Worm (Caenorhabditis elegans): ENCODE data around the gene Y43E12A.3.

Gene Y43E12A.3

DNA sequence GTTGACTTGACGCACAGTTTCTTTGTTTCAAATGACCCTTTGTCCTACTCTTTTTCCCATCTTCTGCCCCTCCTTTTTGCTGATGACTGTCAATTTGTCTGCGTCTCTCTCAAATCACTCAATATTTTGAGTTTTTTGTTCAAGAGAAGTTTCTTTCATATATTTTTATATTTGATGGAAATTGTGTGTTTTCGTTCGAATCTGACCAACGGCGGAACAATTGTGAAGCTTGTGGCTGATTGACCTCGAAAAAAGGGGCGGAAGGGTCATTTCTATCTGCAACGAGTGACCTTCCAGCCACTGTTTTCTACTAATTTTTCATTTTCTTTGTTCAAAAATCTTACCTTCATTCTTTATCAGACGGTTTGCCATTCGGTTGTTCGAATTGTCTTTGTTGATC lies 9.1 kb upstream of the Y43E12A.3 start:
- TF ChIP-seq nhr-25 (tag; optimal IDR thresholded peaks at IDR 0.05) (peak; percentile 85), nhr-10 (tag; optimal IDR thresholded peaks at IDR 0.05) (no peak)

DNA sequence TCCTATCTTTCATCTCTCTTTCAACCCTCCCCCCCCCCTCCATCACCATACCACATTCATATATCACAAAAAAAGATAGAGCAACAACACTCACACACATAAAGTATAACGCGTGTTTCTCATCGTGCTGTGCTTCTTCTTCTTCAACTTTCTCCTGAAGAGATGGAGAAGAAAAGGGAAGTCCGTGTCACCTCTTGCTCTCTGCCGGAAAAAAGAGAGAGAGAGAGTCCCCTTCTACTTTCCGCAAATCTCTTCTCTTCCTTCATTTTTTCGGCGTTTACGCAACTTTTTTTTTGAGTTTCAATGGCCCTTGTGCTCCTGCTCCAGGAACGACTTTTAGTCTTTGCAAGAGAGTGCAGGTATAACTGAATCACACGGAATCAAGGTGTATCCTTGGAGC lies 8.0 kb upstream of the Y43E12A.3 start:
- peak; percentile 75 for TF ChIP-seq F13H6.1 (tag; optimal IDR thresholded peaks at IDR 0.05)
- TF ChIP-seq lsy-2 (tag; optimal IDR thresholded peaks at IDR 0.05), result peak in 1 of 2 experiments; percentile 59
- peak; percentile 49 for TF ChIP-seq C34F6.9 (tag; optimal IDR thresholded peaks at IDR 0.05)
- TF ChIP-seq mdl-1 (tag; optimal IDR thresholded peaks at IDR 0.05), result no peak
- TF ChIP-seq crh-2 (tag; optimal IDR thresholded peaks at IDR 0.05), result no peak
- TF ChIP-seq unc-55 (GFP tag; optimal IDR thresholded peaks at IDR 0.05), result peak; percentile 13
- TF ChIP-seq sma-9 (GFP tag; optimal IDR thresholded peaks at IDR 0.05), result peak; percentile 16
- TF ChIP-seq sma-9 (tag; optimal IDR thresholded peaks at IDR 0.05), result no peak
- TF ChIP-seq nhr-129 (tag; optimal IDR thresholded peaks at IDR 0.05), result peak; percentile 66

DNA sequence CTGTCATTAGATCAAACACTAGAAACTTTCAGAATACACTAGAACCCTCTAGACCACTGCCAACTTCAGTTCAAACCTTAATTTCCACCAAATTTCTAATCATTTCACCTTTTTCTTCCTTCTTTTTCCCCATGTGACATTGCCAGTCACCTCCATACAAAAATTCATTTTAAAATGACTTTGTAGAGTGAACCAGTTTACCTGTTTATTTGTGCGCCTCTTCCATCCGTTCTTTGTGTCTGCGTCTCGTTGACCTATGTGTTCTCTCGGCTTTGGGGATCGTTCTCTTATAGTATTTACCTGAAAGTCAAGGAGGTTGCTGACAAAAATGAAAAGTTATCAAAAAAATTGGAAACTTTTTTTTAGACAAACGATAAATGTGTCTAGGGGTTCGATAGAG lies 7.1 kb upstream of the Y43E12A.3 start:
- peak; percentile 24 for TF ChIP-seq nhr-25 (tag; optimal IDR thresholded peaks at IDR 0.05)
- TF ChIP-seq unc-62 (GFP tag; optimal IDR thresholded peaks at IDR 0.05), result no peak
- no peak for TF ChIP-seq blmp-1 (tag; optimal IDR thresholded peaks at IDR 0.05; ENCODE audit: insufficient read depth)
- TF ChIP-seq nhr-23 (tag; optimal IDR thresholded peaks at IDR 0.05), result no peak
- no peak for TF ChIP-seq fos-1 (tag; optimal IDR thresholded peaks at IDR 0.05)
- TF ChIP-seq ZK546.5 (tag; optimal IDR thresholded peaks at IDR 0.05), result no peak
- TF ChIP-seq lin-39 (tag; optimal IDR thresholded peaks at IDR 0.05), result no peak
- TF ChIP-seq mab-5 (tag; optimal IDR thresholded peaks at IDR 0.05), result no peak

DNA sequence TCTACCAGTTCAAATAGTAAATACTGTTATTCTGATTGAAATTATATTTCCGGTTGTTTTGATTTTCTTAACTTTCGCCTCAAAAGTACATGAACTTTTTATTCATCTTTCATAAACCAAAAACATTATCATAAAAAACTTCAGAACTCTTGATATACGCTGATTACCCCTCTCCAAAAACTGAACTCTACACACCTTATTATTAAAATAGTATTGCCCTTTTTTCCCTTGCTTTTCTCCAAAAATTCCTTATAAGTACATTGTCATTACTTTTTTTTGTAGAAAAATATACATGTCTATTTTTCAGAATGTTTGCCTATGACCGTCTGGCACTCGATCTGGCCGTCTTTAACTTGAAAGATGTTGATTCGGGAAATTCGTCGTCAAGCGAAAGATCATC lies 5.9 kb upstream of the Y43E12A.3 start, which contains the start of gene Y43E12A.2:
TSS of gene Y43E12A.2 (plus strand) at position 301 of the 400 bp plus-strand sequence.
- TF ChIP-seq nhr-11 (tag; optimal IDR thresholded peaks at IDR 0.05) (no peak), alr-1 (tag; optimal IDR thresholded peaks at IDR 0.05) (no peak), nhr-6 (tag; optimal IDR thresholded peaks at IDR 0.05) (no peak), ama-1 (optimal IDR thresholded peaks at IDR 0.05) (no peak), sma-9 (GFP tag; optimal IDR thresholded peaks at IDR 0.05) (no peak), sma-9 (tag; optimal IDR thresholded peaks at IDR 0.05) (no peak), mdl-1 (tag; optimal IDR thresholded peaks at IDR 0.05) (no peak), nhr-77 (tag; optimal IDR thresholded peaks at IDR 0.05) (no peak), nhr-12 (tag; optimal IDR thresholded peaks at IDR 0.05) (no peak), sma-3 (GFP tag; optimal IDR thresholded peaks at IDR 0.05) (no peak)

DNA sequence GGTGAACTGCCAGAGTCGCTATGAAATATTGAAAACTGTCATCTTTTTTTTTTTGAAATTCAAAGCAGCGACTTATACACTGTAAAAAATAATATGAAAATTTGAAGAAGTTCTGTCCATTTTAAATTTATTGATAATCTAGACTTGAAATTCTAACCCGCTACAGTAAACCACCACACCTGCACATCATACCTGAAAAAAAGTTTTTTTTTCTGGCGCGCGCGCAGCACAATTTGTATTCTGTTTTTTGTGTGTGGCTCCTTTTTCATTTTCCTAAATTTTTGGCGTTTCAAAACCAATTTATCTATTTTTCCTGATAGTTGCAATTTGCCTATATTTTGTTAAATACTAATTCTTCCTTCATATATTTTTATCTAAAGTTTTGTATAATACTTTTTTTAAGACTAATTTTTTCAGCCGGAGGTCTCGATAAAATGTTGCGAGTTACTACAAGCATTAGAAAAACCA lies 2.1 kb upstream of the Y43E12A.3 start, which contains the start of gene cyb-2.1:
TSS of gene cyb-2.1 (plus strand) at position 418 of the 468 bp plus-strand sequence.
- TF ChIP-seq nhr-10 (tag; optimal IDR thresholded peaks at IDR 0.05) (no peak), crh-2 (tag; optimal IDR thresholded peaks at IDR 0.05) (no peak), ceh-82 (tag; optimal IDR thresholded peaks at IDR 0.05) (no peak), blmp-1 (tag; optimal IDR thresholded peaks at IDR 0.05; ENCODE audit: insufficient read depth) (no peak), ceh-16 (tag; optimal IDR thresholded peaks at IDR 0.05) (no peak), gmeb-1 (tag; optimal IDR thresholded peaks at IDR 0.05) (no peak), Y55F3AM.14 (GFP tag; optimal IDR thresholded peaks at IDR 0.05) (no peak), zag-1 (tag; optimal IDR thresholded peaks at IDR 0.05) (no peak), ZK546.5 (tag; optimal IDR thresholded peaks at IDR 0.05) (no peak), nhr-129 (tag; optimal IDR thresholded peaks at IDR 0.05) (no peak), nhr-6 (tag; optimal IDR thresholded peaks at IDR 0.05) (no peak), lin-13 (GFP tag; optimal IDR thresholded peaks at IDR 0.05) (no peak), skn-1 (tag; optimal IDR thresholded peaks at IDR 0.05) (no peak), mdl-1 (tag; optimal IDR thresholded peaks at IDR 0.05) (no peak), F13H6.1 (tag; optimal IDR thresholded peaks at IDR 0.05) (no peak), nhr-237 (tag; optimal IDR thresholded peaks at IDR 0.05) (no peak), nhr-12 (tag; optimal IDR thresholded peaks at IDR 0.05) (no peak), unc-55 (GFP tag; optimal IDR thresholded peaks at IDR 0.05) (no peak)

DNA sequence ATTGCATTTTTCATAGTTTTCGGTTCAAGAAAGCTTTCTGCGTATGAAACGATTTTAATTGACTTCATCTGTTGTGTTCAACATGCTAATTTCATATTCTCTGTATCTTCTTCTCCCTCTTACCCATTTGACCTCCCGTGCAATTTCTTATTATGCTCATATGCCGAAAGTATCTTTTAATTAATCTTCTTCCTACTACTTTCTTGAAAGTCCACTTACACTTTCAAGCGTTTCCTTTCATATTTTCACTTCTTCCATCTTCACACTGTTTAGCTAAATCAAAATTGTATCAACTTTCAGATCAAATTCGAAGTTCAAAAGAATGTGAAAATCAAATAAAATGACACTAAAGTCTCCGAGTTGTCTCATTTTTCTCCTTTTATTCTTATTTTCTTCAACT lies 3.0 kb downstream of the Y43E12A.3 start, which contains the start of gene F13H10.5:
TSS of gene F13H10.5 (plus strand) at position 301 of the 400 bp plus-strand sequence.
- TF ChIP-seq sem-4 (tag; optimal IDR thresholded peaks at IDR 0.05), result no peak
- TF ChIP-seq ceh-82 (tag; optimal IDR thresholded peaks at IDR 0.05), result no peak
- TF ChIP-seq lin-11 (tag; optimal IDR thresholded peaks at IDR 0.05), result no peak
- no peak for TF ChIP-seq ama-1 (optimal IDR thresholded peaks at IDR 0.05)
- TF ChIP-seq sma-9 (GFP tag; optimal IDR thresholded peaks at IDR 0.05), result no peak
- no peak for TF ChIP-seq sma-9 (tag; optimal IDR thresholded peaks at IDR 0.05)
- TF ChIP-seq fos-1 (tag; optimal IDR thresholded peaks at IDR 0.05), result no peak
- TF ChIP-seq dmd-4 (tag; optimal IDR thresholded peaks at IDR 0.05), result no peak
- TF ChIP-seq F13H6.1 (tag; optimal IDR thresholded peaks at IDR 0.05), result no peak
- no peak for TF ChIP-seq nhr-77 (tag; optimal IDR thresholded peaks at IDR 0.05)
- TF ChIP-seq C34F6.9 (tag; optimal IDR thresholded peaks at IDR 0.05), result no peak
- no peak for TF ChIP-seq zag-1 (tag; optimal IDR thresholded peaks at IDR 0.05)
